Worm (Caenorhabditis elegans): ENCODE results near the gene wdr-60.

DNA sequence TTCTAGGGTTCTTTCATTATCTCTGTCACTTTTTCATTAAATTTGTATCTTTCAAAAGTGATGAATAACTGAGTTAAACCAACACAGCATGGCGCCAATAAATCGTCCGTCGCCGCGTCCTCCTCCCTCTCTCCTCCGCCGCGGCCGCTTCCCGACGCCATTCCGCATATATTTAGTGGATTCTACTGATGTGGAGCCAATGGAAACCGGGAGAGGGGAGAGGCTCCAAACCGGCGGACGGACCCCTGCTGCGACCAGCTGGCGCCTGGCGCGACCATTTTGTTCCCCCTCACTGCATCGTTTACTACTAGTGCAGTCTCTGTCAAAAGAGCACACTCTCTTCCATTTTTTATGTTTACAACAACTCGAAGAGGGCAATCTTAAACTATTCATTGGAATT, 35.8 kb upstream of the wdr-60 start:
- TF ChIP-seq flt-1 (GFP tag; IDR thresholded peaks at IDR 0.05) (no peak), T22C8.4 (GFP tag; IDR thresholded peaks at IDR 0.05) (no peak), med-1 (GFP tag; optimal IDR thresholded peaks at IDR 0.05; ENCODE audit: insufficient read depth) (no peak), klf-2 (GFP tag; conservative IDR thresholded peaks at IDR 0.05) (no peak), cog-1 (tag; optimal IDR thresholded peaks at IDR 0.05) (no peak), tab-1 (GFP tag; IDR thresholded peaks at IDR 0.05) (no peak)

Measured in whole organism, midembryonic.